Worm (Caenorhabditis elegans) whole organism, late embryonic: Measurements from ENCODE around the gene ard-1.

Experiments used
- C08G9.2 ChIP-seq: sonication (generic microtip); optimal IDR thresholded peaks from 2 replicates; lab custom pipeline; 2016; ENCODE audit warnings: mild to moderate bottlenecking, missing genetic modification characterization, moderate library complexity, missing compliant biosample characterization
- C38D4.7 ChIP-seq: fragments of 200-800 bp; sonication (Bioruptor generic); optimal IDR thresholded peaks from 2 replicates; lab custom pipeline; 2018; ENCODE audit warnings: mild to moderate bottlenecking, missing genetic modification characterization, moderate library complexity, missing compliant biosample characterization
- K09A11.1 ChIP-seq: sonication (generic microtip); optimal IDR thresholded peaks from 2 replicates; lab custom pipeline; 2017; ENCODE audit warnings: antibody characterized with exemption, mild to moderate bottlenecking, missing genetic modification characterization, missing compliant biosample characterization; ENCODE audit not compliant: insufficient read depth
- Y22D7AL.16 ChIP-seq: sonication (generic microtip); optimal IDR thresholded peaks from 2 replicates; lab custom pipeline; 2016; ENCODE audit warnings: missing genetic modification characterization, missing compliant biosample characterization
- ceh-18 ChIP-seq: sonication (generic microtip); optimal IDR thresholded peaks from 2 replicates; lab custom pipeline; 2016; ENCODE audit warnings: missing genetic modification characterization, missing compliant biosample characterization
- ceh-19 ChIP-seq: fragments of 200-800 bp; sonication (Bioruptor generic); optimal IDR thresholded peaks from 2 replicates; lab custom pipeline; 2018; ENCODE audit warnings: mild to moderate bottlenecking, missing genetic modification characterization, missing compliant biosample characterization
- ceh-2 ChIP-seq: sonication (generic microtip); optimal IDR thresholded peaks from 2 replicates; lab custom pipeline; 2016; ENCODE audit warnings: missing genotype, missing genetic modification characterization, missing compliant biosample characterization
- ceh-22 ChIP-seq: sonication (generic microtip); optimal IDR thresholded peaks from 2 replicates; lab custom pipeline; 2017; ENCODE audit warnings: missing biosample characterization, missing genetic modification characterization
- ceh-30 ChIP-seq: fragments of 150-350 bp; optimal IDR thresholded peaks from 2 replicates; lab custom pipeline; 2014; ENCODE audit warnings: missing biosample characterization, missing genetic modification characterization
- ceh-34 ChIP-seq: sonication (generic microtip); optimal IDR thresholded peaks from 2 replicates; lab custom pipeline; 2016; ENCODE audit warnings: mild to moderate bottlenecking, missing genetic modification characterization, missing compliant biosample characterization
- ceh-48 ChIP-seq: sonication (generic microtip); optimal IDR thresholded peaks from 2 replicates; lab custom pipeline; 2016; ENCODE audit warnings: missing genetic modification characterization, inconsistent platforms, missing compliant biosample characterization
- ceh-6 ChIP-seq: fragments of 200-800 bp; sonication (Bioruptor generic); optimal IDR thresholded peaks from 2 replicates; lab custom pipeline; 2018; ENCODE audit warnings: mild to moderate bottlenecking, missing genetic modification characterization, missing compliant biosample characterization
- ceh-9 ChIP-seq: sonication (generic microtip); optimal IDR thresholded peaks from 2 replicates; lab custom pipeline; 2016; ENCODE audit warnings: mild to moderate bottlenecking, missing genetic modification characterization, inconsistent platforms, missing compliant biosample characterization
- che-1 ChIP-seq: sonication (generic microtip); optimal IDR thresholded peaks from 2 replicates; lab custom pipeline; 2016; ENCODE audit warnings: mild to moderate bottlenecking, missing genetic modification characterization, missing compliant biosample characterization
- dmd-4 ChIP-seq: sonication (generic microtip); optimal IDR thresholded peaks from 2 replicates; lab custom pipeline; 2016; ENCODE audit warnings: borderline replicate concordance, missing genetic modification characterization, missing compliant biosample characterization
- dve-1 ChIP-seq: sonication (generic microtip); optimal IDR thresholded peaks from 2 replicates; lab custom pipeline; 2017; ENCODE audit warnings: antibody characterized with exemption, mild to moderate bottlenecking, missing genetic modification characterization, missing compliant biosample characterization
- elt-2 ChIP-seq: sonication (generic microtip); optimal IDR thresholded peaks from 2 replicates; lab custom pipeline; 2016; ENCODE audit warnings: missing genetic modification reagents, missing genetic modification characterization, missing compliant biosample characterization
- elt-4 ChIP-seq: sonication (generic microtip); optimal IDR thresholded peaks from 2 replicates; lab custom pipeline; 2016; ENCODE audit warnings: missing genetic modification characterization, missing compliant biosample characterization
- ets-4 ChIP-seq: sonication (generic microtip); optimal IDR thresholded peaks from 2 replicates; lab custom pipeline; 2016; ENCODE audit warnings: missing genetic modification characterization, missing compliant biosample characterization
- eyg-1 ChIP-seq: sonication (generic microtip); optimal IDR thresholded peaks from 2 replicates; lab custom pipeline; 2016; ENCODE audit warnings: missing genotype, missing genetic modification characterization, missing compliant biosample characterization
- fax-1 ChIP-seq: sonication (generic microtip); optimal IDR thresholded peaks from 2 replicates; lab custom pipeline; 2016; ENCODE audit warnings: missing genotype, missing genetic modification characterization, missing compliant biosample characterization
- fkh-10 ChIP-seq: fragments of 150-350 bp; optimal IDR thresholded peaks from 2 replicates; lab custom pipeline; 2014; ENCODE audit warnings: missing biosample characterization, missing genetic modification reagents, missing genetic modification characterization
- fkh-6 ChIP-seq: sonication (generic microtip); optimal IDR thresholded peaks from 2 replicates; lab custom pipeline; 2016; ENCODE audit warnings: missing genetic modification characterization, missing compliant biosample characterization
- gmeb-2 ChIP-seq: sonication (generic microtip); optimal IDR thresholded peaks from 2 replicates; lab custom pipeline; 2016; ENCODE audit warnings: missing genetic modification characterization, inconsistent platforms, missing compliant biosample characterization
- hlh-30 ChIP-seq: sonication (generic microtip); optimal IDR thresholded peaks from 2 replicates; lab custom pipeline; 2017; ENCODE audit warnings: antibody characterized with exemption, missing genetic modification characterization, missing compliant biosample characterization; ENCODE audit not compliant: insufficient read depth
- hlh-6 ChIP-seq: sonication (generic microtip); optimal IDR thresholded peaks from 2 replicates; lab custom pipeline; 2016; ENCODE audit warnings: missing genotype, missing genetic modification characterization, missing compliant biosample characterization
- lin-11 ChIP-seq: fragments of 200-800 bp; sonication (Bioruptor generic); optimal IDR thresholded peaks from 2 replicates; lab custom pipeline; 2018; ENCODE audit warnings: mild to moderate bottlenecking, missing genetic modification characterization, missing compliant biosample characterization
- mec-3 ChIP-seq: sonication (generic microtip); optimal IDR thresholded peaks from 2 replicates; lab custom pipeline; 2016; ENCODE audit warnings: borderline replicate concordance, missing genetic modification characterization, missing compliant biosample characterization
- nfya-1 ChIP-seq: sonication (generic microtip); optimal IDR thresholded peaks from 2 replicates; lab custom pipeline; 2017; ENCODE audit warnings: missing genetic modification characterization, mild to moderate bottlenecking, missing compliant biosample characterization, antibody characterized with exemption, moderate library complexity
- nhr-232 ChIP-seq: sonication (generic microtip); optimal IDR thresholded peaks from 2 replicates; lab custom pipeline; 2016; ENCODE audit warnings: missing genetic modification characterization, missing compliant biosample characterization
- npax-4 ChIP-seq: sonication (generic microtip); optimal IDR thresholded peaks from 2 replicates; lab custom pipeline; 2016; ENCODE audit warnings: missing genetic modification characterization, missing compliant biosample characterization
- pha-4 ChIP-seq: fragments of 150-350 bp; optimal IDR thresholded peaks from 2 replicates; lab custom pipeline; 2018; ENCODE audit warnings: missing biosample characterization, missing genetic modification reagents, missing genetic modification characterization
- pros-1 ChIP-seq: fragments of 150-350 bp; optimal IDR thresholded peaks from 2 replicates; lab custom pipeline; 2014; ENCODE audit warnings: missing biosample characterization, missing genetic modification reagents, missing genetic modification characterization
- rnt-1 ChIP-seq: sonication (generic microtip); optimal IDR thresholded peaks from 2 replicates; lab custom pipeline; 2016; ENCODE audit warnings: missing genetic modification characterization, missing compliant biosample characterization
- sdc-2 ChIP-seq: sonication (generic microtip); optimal IDR thresholded peaks from 2 replicates; lab custom pipeline; 2016; ENCODE audit warnings: missing genotype, missing genetic modification characterization, missing compliant biosample characterization
- tbx-2 ChIP-seq: sonication (generic microtip); optimal IDR thresholded peaks from 2 replicates; lab custom pipeline; 2016; ENCODE audit warnings: missing genetic modification characterization, missing compliant biosample characterization
- tbx-7 ChIP-seq: sonication (generic microtip); optimal IDR thresholded peaks from 2 replicates; lab custom pipeline; 2016; ENCODE audit warnings: missing genotype, missing genetic modification characterization, missing compliant biosample characterization
- unc-3 ChIP-seq, 2 experiments: fragments of 200-800 bp in 1 of 2; sonication (Bioruptor generic) in 1 of 2; sonication (generic microtip) in 1 of 2; conservative IDR thresholded peaks in 1 of 2; optimal IDR thresholded peaks in 1 of 2; 2 replicates each; pipeline versions ENCODE4 v1.3.6 to Lab custom; 2016 to 2022; ENCODE audit warnings: missing compliant biosample characterization in 2 of 2, missing genetic modification characterization in 2 of 2, missing genetic modification reagents in 1 of 2

ard-1 gene

DNA sequence TGAATTAATAATTGTTTCAGACTA, 5.3 kb upstream of the ard-1 start, which contains the start of gene swsn-4:
Gene swsn-4, plus strand, starts transcription at position 21 of the 24 bp plus-strand sequence.
- TF ChIP-seq pha-4 (no peak), ets-4 (tag; lab: Kevin White, UChicago) (no peak), C38D4.7 (no peak), pros-1 (no peak), tbx-7 (tag; lab: Kevin White, UChicago) (no peak), sdc-2 (no peak), ceh-48 (tag; lab: Kevin White, UChicago) (no peak), ceh-19 (GFP tag; lab: Kevin White, UChicago) (no peak), hlh-6 (tag; lab: Kevin White, UChicago) (no peak), fkh-10 (GFP tag; lab: Kevin White, UChicago) (no peak), ceh-18 (tag; lab: Kevin White, UChicago) (no peak), Y22D7AL.16 (tag; lab: Kevin White, UChicago) (no peak)
- TF ChIP-seq, all 69 proteins: peak for 0

DNA sequence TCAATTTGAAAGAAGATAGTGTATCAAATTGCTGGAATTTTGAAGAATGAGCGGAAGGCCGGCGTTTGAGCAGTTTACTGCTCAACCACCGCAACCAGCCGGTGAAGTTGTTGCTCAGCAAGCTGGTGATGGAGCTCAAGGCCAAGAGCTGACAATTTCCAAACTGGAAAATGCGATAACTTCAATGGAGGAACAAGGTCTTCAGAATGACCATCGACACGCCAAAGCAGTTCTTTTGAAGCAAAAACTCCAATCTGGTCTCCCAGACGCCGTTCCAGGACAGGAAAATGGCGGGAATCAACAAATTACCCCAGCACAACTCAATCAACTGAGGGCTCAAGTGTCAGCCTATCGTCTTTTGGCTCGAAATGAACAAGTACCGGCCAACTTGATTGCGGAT, 5.1 kb upstream of the ard-1 start:
- TF ChIP-seq dve-1 (tag; lab: Kevin White, UChicago) = no peak
- no peak for TF ChIP-seq ceh-9 (tag; lab: Kevin White, UChicago)
- no peak for TF ChIP-seq elt-4
- TF ChIP-seq hlh-6 (tag; lab: Kevin White, UChicago) = no peak
- no peak for TF ChIP-seq ceh-22 (tag; lab: Kevin White, UChicago)
- TF ChIP-seq tbx-2 (tag; lab: Kevin White, UChicago) = no peak
- TF ChIP-seq ets-4 (tag; lab: Kevin White, UChicago) = no peak
- TF ChIP-seq lin-11 = no peak
- TF ChIP-seq dmd-4 (tag; lab: Kevin White, UChicago) = no peak
- no peak for TF ChIP-seq ceh-30 (tag; lab: Kevin White, UChicago)
- TF ChIP-seq npax-4 = no peak
- TF ChIP-seq eyg-1 (tag; lab: Kevin White, UChicago) = no peak
- TF ChIP-seq fkh-10 (GFP tag; lab: Kevin White, UChicago) = no peak

DNA sequence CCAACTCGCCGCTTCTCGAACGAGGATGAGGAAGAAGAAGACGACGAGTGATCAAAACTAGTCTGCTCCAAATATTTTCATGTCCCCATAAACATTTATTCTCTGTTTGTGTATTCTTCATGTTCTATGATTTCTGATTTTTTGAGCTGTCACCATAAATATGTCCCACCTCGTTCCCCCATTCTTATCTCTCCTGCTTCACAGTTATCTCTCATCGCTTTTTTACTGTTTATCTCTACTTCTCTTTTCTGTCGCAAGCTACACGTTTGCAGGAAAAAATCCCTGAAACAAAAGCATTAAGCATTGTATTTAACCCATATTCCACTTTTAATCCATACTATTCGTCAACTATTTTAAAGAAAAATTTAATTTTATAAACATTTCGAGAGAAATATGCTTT, 305 bp upstream of the ard-1 start:
- TF ChIP-seq unc-3 (GFP tag; conservative IDR thresholded peaks at IDR 0.05; lab: Robert Waterston, UW) = no peak
- no peak for TF ChIP-seq unc-3 (tag; optimal IDR thresholded peaks at IDR 0.05; lab: Kevin White, UChicago)
- TF ChIP-seq elt-4 = no peak
- TF ChIP-seq nhr-232 (tag; lab: Kevin White, UChicago) = no peak
- TF ChIP-seq npax-4 = no peak
- TF ChIP-seq ceh-48 (tag; lab: Kevin White, UChicago) = no peak
- TF ChIP-seq hlh-30 (tag; lab: Kevin White, UChicago) = no peak
- no peak for TF ChIP-seq gmeb-2 (tag; lab: Kevin White, UChicago)
- no peak for TF ChIP-seq ceh-19 (GFP tag; lab: Kevin White, UChicago)
- TF ChIP-seq pha-4 = no peak
- TF ChIP-seq C08G9.2 (tag; lab: Kevin White, UChicago) = no peak
- TF ChIP-seq K09A11.1 (tag; lab: Kevin White, UChicago) = no peak

DNA sequence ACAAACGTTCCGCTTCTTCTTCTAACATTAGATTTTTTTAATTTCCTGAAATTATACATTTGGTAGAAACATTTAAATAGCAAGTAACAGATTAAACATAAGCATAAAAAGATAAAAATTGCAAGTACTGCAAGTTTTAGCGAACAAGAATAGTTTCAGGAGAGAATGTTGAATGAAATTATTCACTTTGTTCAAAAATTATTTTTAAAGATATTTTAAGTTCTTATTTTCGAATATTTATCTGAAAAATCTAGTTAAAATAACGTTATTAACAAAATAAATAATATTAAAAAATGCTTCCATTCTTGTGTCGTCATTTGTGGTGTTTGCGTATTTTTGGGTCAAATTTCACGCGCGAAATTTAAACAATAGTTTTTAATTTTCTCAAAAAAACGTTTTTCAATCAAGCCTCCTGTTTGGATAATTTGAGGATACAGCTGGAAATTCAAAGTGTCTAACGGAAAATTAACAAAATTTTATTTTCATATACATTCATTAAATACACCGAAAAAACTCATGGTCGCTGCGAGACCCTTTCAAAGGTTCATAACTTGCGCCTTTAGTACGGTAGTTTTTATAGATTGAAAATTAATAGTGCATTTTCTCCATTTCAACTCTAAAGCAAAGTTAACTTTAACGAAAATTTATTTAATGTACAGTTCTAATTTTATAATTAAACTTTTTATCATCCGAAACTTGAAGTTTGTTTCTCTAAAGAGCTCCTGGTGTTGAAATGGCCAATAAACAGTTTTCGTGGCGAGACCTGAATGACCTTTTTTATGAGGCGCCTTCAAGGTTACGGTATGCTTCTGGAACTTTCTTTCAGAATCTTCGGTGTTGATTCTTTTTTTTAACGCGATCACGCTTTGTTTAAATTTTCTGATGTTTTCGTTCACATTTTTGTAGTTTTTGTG, 11.5 kb downstream of the ard-1 start, which contains the start of gene skih-2:
Gene skih-2, minus strand, starts transcription at position 51 of the 914 bp plus-strand sequence.
- TF ChIP-seq dve-1 (tag; lab: Kevin White, UChicago) (no peak), ceh-34 (tag; lab: Kevin White, UChicago) (peak; percentile 90), nfya-1 (tag; lab: Kevin White, UChicago) (peak; percentile 27)

DNA sequence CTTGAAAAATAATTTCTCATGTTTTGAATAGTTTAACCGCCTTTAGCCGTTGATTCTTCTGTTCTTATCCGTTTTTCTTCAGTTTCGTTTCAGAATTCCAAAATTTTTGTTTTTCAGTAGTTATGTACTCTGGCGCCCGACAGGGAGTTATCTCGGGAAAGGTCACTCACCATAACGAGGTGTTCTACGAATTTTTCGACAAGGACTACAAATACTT, 12.1 kb downstream of the ard-1 start, which contains the start of gene F01G4.4:
Gene F01G4.4, plus strand, starts transcription at position 118 of the 217 bp plus-strand sequence.
- TF ChIP-seq fkh-10 (GFP tag; lab: Kevin White, UChicago) (no peak), ceh-34 (tag; lab: Kevin White, UChicago) (no peak), tbx-7 (tag; lab: Kevin White, UChicago) (no peak), che-1 (no peak), fax-1 (tag; lab: Kevin White, UChicago) (no peak), mec-3 (tag; lab: Kevin White, UChicago) (no peak), hlh-30 (tag; lab: Kevin White, UChicago) (no peak), ceh-2 (tag; lab: Kevin White, UChicago) (no peak), eyg-1 (tag; lab: Kevin White, UChicago) (no peak), sdc-2 (no peak), fkh-6 (no peak), rnt-1 (tag; lab: Kevin White, UChicago) (no peak), npax-4 (no peak), ceh-6 (GFP tag; lab: Kevin White, UChicago) (no peak), elt-2 (tag; lab: Kevin White, UChicago) (no peak), C38D4.7 (no peak)
- TF ChIP-seq, all 69 proteins: peak for 0
